Worm (Caenorhabditis elegans) whole organism, L2 larva: ENCODE results near the gene nlp-19.

ENCODE experiments used
- F13H6.1 ChIP-seq: sonication (generic microtip); optimal IDR thresholded peaks from 2 replicates; lab custom pipeline; 2016; ENCODE audit warnings: missing genetic modification characterization, missing compliant biosample characterization
- Y55F3AM.14 ChIP-seq: fragments of 200-800 bp; sonication (Bioruptor generic); optimal IDR thresholded peaks from 2 replicates; lab custom pipeline; 2018; ENCODE audit warnings: mild to moderate bottlenecking, missing genetic modification characterization, missing compliant biosample characterization
- ZK546.5 ChIP-seq: sonication (generic microtip); optimal IDR thresholded peaks from 2 replicates; lab custom pipeline; 2017; ENCODE audit warnings: missing biosample characterization, missing genetic modification characterization
- ama-1 ChIP-seq: fragments of 150-350 bp; optimal IDR thresholded peaks from 2 replicates; lab custom pipeline; 2018; ENCODE audit warnings: inconsistent platforms
- blmp-1 ChIP-seq: sonication (generic microtip); optimal IDR thresholded peaks from 2 replicates; lab custom pipeline; 2017; ENCODE audit warnings: missing genetic modification characterization, mild to moderate bottlenecking, missing compliant biosample characterization, antibody characterized with exemption, moderate library complexity; ENCODE audit not compliant: insufficient read depth
- ceh-16 ChIP-seq: fragments of 150-350 bp; optimal IDR thresholded peaks from 2 replicates; lab custom pipeline; 2014; ENCODE audit warnings: missing biosample characterization, missing genetic modification characterization
- crh-2 ChIP-seq: sonication (generic microtip); optimal IDR thresholded peaks from 2 replicates; lab custom pipeline; 2017; ENCODE audit warnings: missing biosample characterization, missing genetic modification characterization
- egl-27 ChIP-seq: sonication (generic microtip); optimal IDR thresholded peaks from 3 replicates; lab custom pipeline; 2017; ENCODE audit warnings: missing biosample characterization, missing genetic modification reagents, missing genetic modification characterization
- elt-1 ChIP-seq: fragments of 150-350 bp; optimal IDR thresholded peaks from 2 replicates; lab custom pipeline; 2014; ENCODE audit warnings: missing biosample characterization, missing genetic modification characterization
- elt-3 ChIP-seq: sonication (generic microtip); optimal IDR thresholded peaks from 2 replicates; lab custom pipeline; 2017; ENCODE audit warnings: missing biosample characterization, missing genetic modification characterization
- fos-1 ChIP-seq: fragments of 150-350 bp; optimal IDR thresholded peaks from 2 replicates; lab custom pipeline; 2014; ENCODE audit warnings: missing biosample characterization, missing genetic modification characterization
- lin-11 ChIP-seq: fragments of 150-350 bp; sonication (generic microtip); optimal IDR thresholded peaks from 2 replicates; lab custom pipeline; 2014; ENCODE audit warnings: missing biosample characterization, missing genetic modification characterization, inconsistent platforms, mixed read lengths
- lin-13 ChIP-seq: fragments of 150-350 bp; optimal IDR thresholded peaks from 2 replicates; lab custom pipeline; 2014; ENCODE audit warnings: missing biosample characterization, missing genetic modification reagents, missing genetic modification characterization
- lin-39 ChIP-seq: fragments of 150-350 bp; optimal IDR thresholded peaks from 2 replicates; lab custom pipeline; 2014; ENCODE audit warnings: missing biosample characterization, missing genetic modification reagents, missing genetic modification characterization
- lsy-2 ChIP-seq, 2 experiments: fragments of 150-350 bp in 1 of 2; sonication (generic microtip) in 1 of 2; optimal IDR thresholded peaks; 2 replicates each; lab custom pipeline; 2014 to 2017; ENCODE audit warnings: missing biosample characterization in 2 of 2, missing genetic modification characterization in 2 of 2
- mab-5 ChIP-seq: fragments of 150-350 bp; optimal IDR thresholded peaks from 2 replicates; lab custom pipeline; 2014; ENCODE audit warnings: missing biosample characterization, missing genetic modification characterization
- nhr-10 ChIP-seq: sonication (generic microtip); optimal IDR thresholded peaks from 2 replicates; lab custom pipeline; 2017; ENCODE audit warnings: missing biosample characterization, missing genetic modification characterization
- nhr-11 ChIP-seq: fragments of 150-350 bp; optimal IDR thresholded peaks from 2 replicates; lab custom pipeline; 2014; ENCODE audit warnings: missing biosample characterization, missing genetic modification characterization
- nhr-12 ChIP-seq: fragments of 150-350 bp; optimal IDR thresholded peaks from 2 replicates; lab custom pipeline; 2014; ENCODE audit warnings: missing biosample characterization, missing genetic modification characterization
- nhr-129 ChIP-seq: fragments of 150-350 bp; optimal IDR thresholded peaks from 2 replicates; lab custom pipeline; 2014; ENCODE audit warnings: missing biosample characterization, missing genetic modification characterization
- nhr-25 ChIP-seq: fragments of 150-350 bp; sonication (generic microtip); optimal IDR thresholded peaks from 3 replicates; lab custom pipeline; 2014; ENCODE audit warnings: missing biosample characterization, missing genetic modification characterization
- nhr-6 ChIP-seq: fragments of 150-350 bp; optimal IDR thresholded peaks from 2 replicates; lab custom pipeline; 2014; ENCODE audit warnings: missing biosample characterization, missing genetic modification characterization
- skn-1 ChIP-seq: sonication (generic microtip); optimal IDR thresholded peaks from 2 replicates; lab custom pipeline; 2017; ENCODE audit warnings: missing biosample characterization, missing genetic modification characterization
- sma-3 ChIP-seq: sonication (generic microtip); optimal IDR thresholded peaks from 2 replicates; lab custom pipeline; 2016; ENCODE audit warnings: missing genetic modification reagents, missing genetic modification characterization, missing compliant biosample characterization
- sma-9 ChIP-seq, 2 experiments: fragments of 150-350 bp in 1 of 2; sonication (generic microtip) in 1 of 2; optimal IDR thresholded peaks; 2 replicates each; lab custom pipeline; 2014 to 2016; ENCODE audit warnings: missing genetic modification characterization in 2 of 2, mild to moderate bottlenecking in 1 of 2, missing biosample characterization in 1 of 2, missing compliant biosample characterization in 1 of 2, missing genetic modification reagents in 1 of 2, moderate library complexity in 1 of 2
- snpc-4 ChIP-seq: fragments of 150-350 bp; optimal IDR thresholded peaks from 2 replicates; lab custom pipeline; 2014; ENCODE audit warnings: missing biosample characterization, missing genetic modification characterization
- unc-39 ChIP-seq: fragments of 150-350 bp; optimal IDR thresholded peaks from 2 replicates; lab custom pipeline; 2014; ENCODE audit warnings: missing biosample characterization, missing genetic modification characterization
- unc-55 ChIP-seq: fragments of 150-350 bp; sonication (generic microtip); optimal IDR thresholded peaks from 3 replicates; lab custom pipeline; 2014; ENCODE audit warnings: missing biosample characterization, missing genetic modification reagents, missing genetic modification characterization
- zag-1 ChIP-seq: fragments of 150-350 bp; optimal IDR thresholded peaks from 2 replicates; lab custom pipeline; 2014; ENCODE audit warnings: missing biosample characterization, missing genetic modification characterization
- ztf-11 ChIP-seq: sonication (generic microtip); optimal IDR thresholded peaks from 2 replicates; lab custom pipeline; 2017; ENCODE audit warnings: missing biosample characterization, missing genetic modification characterization
- ztf-4 ChIP-seq: fragments of 150-350 bp; optimal IDR thresholded peaks from 2 replicates; lab custom pipeline; 2014; ENCODE audit warnings: missing biosample characterization, missing genetic modification characterization

nlp-19 gene

ce11 chrX:10958427-10958826 is at the start of gene nlp-19:
nlp-19 (plus strand) TSS chrX:10958727.
- TF ChIP-seq egl-27 (tag; lab: Kevin White, UChicago) (no peak), crh-2 (tag; lab: Kevin White, UChicago) (no peak), nhr-12 (no peak), ztf-11 (tag; lab: Kevin White, UChicago) (no peak), lin-11 (tag; lab: Kevin White, UChicago) (no peak), ceh-16 (no peak), nhr-11 (tag; lab: Kevin White, UChicago) (no peak), nhr-6 (tag; lab: Kevin White, UChicago) (no peak), lin-39 (tag; lab: Kevin White, UChicago) (no peak), unc-55 (GFP tag; lab: Kevin White, UChicago) (no peak), elt-3 (tag; lab: Kevin White, UChicago) (no peak), zag-1 (tag; lab: Kevin White, UChicago) (no peak), nhr-25 (no peak), ZK546.5 (tag; lab: Kevin White, UChicago) (no peak), fos-1 (tag; lab: Kevin White, UChicago) (no peak), ztf-4 (tag; lab: Kevin White, UChicago) (no peak), blmp-1 (no peak), ama-1 (no peak)
- TF ChIP-seq, all 48 proteins: peak for 0

ce11 chrX:10909661-10910060 is 48.9 kb upstream of the nlp-19 start:
- peak; percentile 34 for TF ChIP-seq F13H6.1 (tag; lab: Kevin White, UChicago)
- no peak for TF ChIP-seq egl-27 (tag; lab: Kevin White, UChicago)
- TF ChIP-seq lsy-2 (tag; optimal IDR thresholded peaks at IDR 0.05; lab: Kevin White, UChicago) = peak in 1 of 2 experiments; percentile 35
- peak; percentile 68 for TF ChIP-seq nhr-129
- peak; percentile 13 for TF ChIP-seq sma-9 (GFP tag; optimal IDR thresholded peaks at IDR 0.05; lab: Kevin White, UChicago)
- TF ChIP-seq sma-9 (tag; optimal IDR thresholded peaks at IDR 0.05; lab: Kevin White, UChicago) = no peak
- TF ChIP-seq lin-13 (GFP tag; lab: Kevin White, UChicago) = no peak

- TF ChIP-seq nhr-6 (tag; lab: Kevin White, UChicago) (no peak), sma-9 (GFP tag; optimal IDR thresholded peaks at IDR 0.05; lab: Kevin White, UChicago) (peak; percentile 2), sma-9 (tag; optimal IDR thresholded peaks at IDR 0.05; lab: Kevin White, UChicago) (no peak)
Observed at ce11 chrX:10910716-10911115, 47.8 kb upstream of the nlp-19 start, which contains the start of gene F47B10.8. F47B10.8 (minus strand) TSS chrX:10910816.

ce11 chrX:10913981-10914380 is 44.5 kb upstream of the nlp-19 start, which contains the start of gene F47B10.9:
F47B10.9 (minus strand) TSS chrX:10914081.
- TF ChIP-seq zag-1 (tag; lab: Kevin White, UChicago) = no peak

- TF ChIP-seq fos-1 (tag; lab: Kevin White, UChicago) (peak; percentile 39), unc-55 (GFP tag; lab: Kevin White, UChicago) (no peak), Y55F3AM.14 (no peak), unc-39 (tag; lab: Kevin White, UChicago) (no peak), nhr-129 (no peak), blmp-1 (peak; percentile 9), sma-3 (GFP tag; lab: Kevin White, UChicago) (peak; percentile 4)
Observed at ce11 chrX:10914421-10915277, 43.9 kb upstream of the nlp-19 start.

ce11 chrX:10916194-10916593 is 42.3 kb upstream of the nlp-19 start:
- TF ChIP-seq ama-1 (no peak), lin-39 (tag; lab: Kevin White, UChicago) (no peak)

ce11 chrX:10919613-10920012 is 38.9 kb upstream of the nlp-19 start, which contains the start of gene nstp-9:
nstp-9 (minus strand) TSS chrX:10919713.
- TF ChIP-seq nhr-11 (tag; lab: Kevin White, UChicago) = no peak
- no peak for TF ChIP-seq nhr-10
- no peak for TF ChIP-seq snpc-4 (tag; lab: Kevin White, UChicago)
- no peak for TF ChIP-seq mab-5 (tag; lab: Kevin White, UChicago)
- TF ChIP-seq egl-27 (tag; lab: Kevin White, UChicago) = no peak
- no peak for TF ChIP-seq ceh-16
- no peak for TF ChIP-seq lin-39 (tag; lab: Kevin White, UChicago)
- no peak for TF ChIP-seq sma-9 (GFP tag; optimal IDR thresholded peaks at IDR 0.05; lab: Kevin White, UChicago)
- TF ChIP-seq sma-9 (tag; optimal IDR thresholded peaks at IDR 0.05; lab: Kevin White, UChicago) = no peak
- no peak for TF ChIP-seq crh-2 (tag; lab: Kevin White, UChicago)
- no peak for TF ChIP-seq elt-1 (tag; lab: Kevin White, UChicago)
- no peak for TF ChIP-seq F13H6.1 (tag; lab: Kevin White, UChicago)
- no peak for TF ChIP-seq lin-13 (GFP tag; lab: Kevin White, UChicago)
- no peak for TF ChIP-seq skn-1 (tag; lab: Kevin White, UChicago)
- no peak for TF ChIP-seq ama-1
- TF ChIP-seq, all 48 proteins: peak for 0
